Worm (Caenorhabditis elegans): ENCODE data around the gene H32C10.1.

H32C10.1 gene

DNA sequence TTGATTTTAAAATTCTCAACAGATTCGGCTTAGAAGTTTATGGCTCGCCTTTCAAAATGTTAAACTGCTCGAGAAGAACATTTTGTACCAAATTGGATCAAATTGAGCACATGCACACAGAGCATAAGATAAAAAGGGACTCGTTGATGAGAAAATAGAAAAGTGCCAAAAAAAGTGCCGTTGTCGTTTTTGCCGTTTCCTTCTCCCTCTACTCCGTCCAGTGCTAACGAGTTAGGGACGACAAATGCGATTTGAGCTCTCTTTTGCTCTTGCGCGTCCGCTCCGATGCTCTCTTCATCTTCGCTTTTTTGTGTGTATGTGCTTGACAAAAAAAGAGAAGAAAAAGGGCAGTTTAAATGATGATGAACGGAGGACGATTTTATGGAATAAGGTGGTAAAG lies 19.0 kb upstream of the H32C10.1 start:
- TF ChIP-seq aha-1 (tag) (peak; percentile 66), nhr-28 (tag; optimal IDR thresholded peaks at IDR 0.05) (no peak), arid-1 (GFP tag; conservative IDR thresholded peaks at IDR 0.05) (no peak), duxl-1 (tag; optimal IDR thresholded peaks at IDR 0.05; ENCODE audit: poor library complexity) (no peak), zip-11 (GFP tag; IDR thresholded peaks at IDR 0.05) (no peak), zfp-3 (GFP tag; conservative IDR thresholded peaks at IDR 0.05) (no peak), set-16 (GFP tag; IDR thresholded peaks at IDR 0.05) (no peak), F49E8.2 (tag; optimal IDR thresholded peaks at IDR 0.05; ENCODE audit: borderline replicate concordance) (no peak), zfp-2 (tag; optimal IDR thresholded peaks at IDR 0.05) (no peak), unc-39 (tag; optimal IDR thresholded peaks at IDR 0.05) (no peak), lin-1 (GFP tag; IDR thresholded peaks at IDR 0.05) (no peak), dmd-8 (GFP tag; IDR thresholded peaks at IDR 0.05) (no peak), ZK546.5 (tag; optimal IDR thresholded peaks at IDR 0.05) (no peak), fkh-10 (GFP tag; optimal IDR thresholded peaks at IDR 0.05) (peak; percentile 90), ztf-11 (tag; optimal IDR thresholded peaks at IDR 0.05) (no peak), dpl-1 (GFP tag; optimal IDR thresholded peaks at IDR 0.05) (no peak), aly-2 (tag; optimal IDR thresholded peaks at IDR 0.05) (no peak), cey-2 (tag; optimal IDR thresholded peaks at IDR 0.05; ENCODE audit: borderline replicate concordance, insufficient read depth) (no peak), unc-62 (GFP tag; optimal IDR thresholded peaks at IDR 0.05 in 1 of 2) (no peak), unc-62 (tag; optimal IDR thresholded peaks at IDR 0.05) (no peak), ces-1 (GFP tag; optimal IDR thresholded peaks at IDR 0.05) (peak; percentile 64), nhr-11 (tag; optimal IDR thresholded peaks at IDR 0.05) (no peak), T20F7.1 (GFP tag; optimal IDR thresholded peaks at IDR 0.05) (no peak), mes-2 (tag; optimal IDR thresholded peaks at IDR 0.05; ENCODE audit: poor library complexity, severe bottlenecking) (no peak), mdl-1 (tag; optimal IDR thresholded peaks at IDR 0.05) (no peak)

DNA sequence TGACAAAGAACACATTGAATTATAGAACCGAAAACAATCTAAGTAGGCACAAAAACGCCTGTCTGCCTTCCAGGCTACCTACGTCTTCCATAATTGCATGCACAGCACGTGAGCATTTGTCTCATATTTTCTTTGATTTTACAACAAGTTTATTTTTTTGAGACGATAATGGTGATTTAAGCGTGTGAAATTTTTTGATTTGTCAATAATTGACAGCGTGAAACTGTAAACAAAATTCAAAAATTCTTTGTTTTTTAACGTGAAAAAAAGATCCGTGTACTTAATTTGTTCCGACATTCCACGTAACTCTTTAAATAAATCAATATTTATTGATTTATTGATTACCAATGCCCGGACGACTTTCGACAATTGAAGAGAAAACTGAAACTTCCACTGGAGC lies 17.1 kb upstream of the H32C10.1 start, which contains the start of gene dhhc-13:
dhhc-13 (plus strand) TSS at position 301 of the 400 bp plus-strand sequence.
- TF ChIP-seq ceh-32 (tag; optimal IDR thresholded peaks at IDR 0.05; ENCODE audit: poor library complexity), result no peak
- TF ChIP-seq ceh-28 (tag; optimal IDR thresholded peaks at IDR 0.05), result peak; percentile 71

DNA sequence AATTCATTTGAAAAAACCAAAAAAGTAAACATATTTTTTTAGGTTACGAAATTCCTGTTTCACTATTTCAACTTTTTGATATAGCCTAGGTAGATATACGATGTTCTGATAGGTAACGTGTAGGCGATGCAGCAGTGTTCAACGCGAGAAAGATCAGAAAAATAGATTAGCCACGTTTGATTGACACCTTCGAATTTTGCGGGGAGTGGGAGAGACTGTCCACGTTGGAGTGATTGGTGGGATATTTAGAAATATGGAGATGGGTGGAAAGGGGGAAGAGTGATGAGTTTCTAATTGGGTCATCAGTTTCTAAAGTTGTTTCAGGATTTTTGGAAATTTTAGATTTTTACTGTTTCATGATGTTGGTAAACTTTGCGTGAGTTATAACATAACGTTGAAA lies 11.0 kb upstream of the H32C10.1 start:
- TF ChIP-seq nhr-41 (GFP tag; IDR thresholded peaks at IDR 0.05), result no peak
- peak in 1 of 2 experiments; percentile 90 for TF ChIP-seq unc-62 (GFP tag; optimal IDR thresholded peaks at IDR 0.05 in 1 of 2)
- no peak for TF ChIP-seq unc-62 (tag; optimal IDR thresholded peaks at IDR 0.05)

DNA sequence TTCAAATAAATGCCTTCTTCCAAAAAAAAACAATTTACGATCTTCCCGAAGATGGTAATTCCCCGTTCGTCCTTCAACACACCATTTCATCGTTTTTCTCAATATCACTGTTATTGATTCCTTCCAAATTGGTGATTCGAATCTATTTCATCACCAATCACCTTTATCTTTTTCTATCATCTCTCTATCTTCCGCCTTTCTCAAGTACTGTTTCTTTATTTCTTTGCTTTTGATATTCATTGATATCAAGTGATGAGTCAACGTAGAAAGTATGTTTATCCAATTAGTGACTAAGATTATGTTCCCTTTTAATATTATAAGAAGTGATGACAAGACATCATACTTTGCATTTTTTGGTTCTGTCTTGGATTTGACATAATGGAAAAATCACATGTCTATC lies 9.9 kb upstream of the H32C10.1 start:
- no peak for TF ChIP-seq lin-1 (GFP tag; IDR thresholded peaks at IDR 0.05)
- TF ChIP-seq ceh-44 (GFP tag; IDR thresholded peaks at IDR 0.05), result no peak
- TF ChIP-seq snpc-1.2 (GFP tag; IDR thresholded peaks at IDR 0.05), result no peak
- no peak for TF ChIP-seq lsy-2 (tag; optimal IDR thresholded peaks at IDR 0.05)
- TF ChIP-seq egl-27 (tag; optimal IDR thresholded peaks at IDR 0.05), result no peak
- TF ChIP-seq Y105C5A.15 (GFP tag; IDR thresholded peaks at IDR 0.05), result no peak
- TF ChIP-seq mep-1 (tag; optimal IDR thresholded peaks at IDR 0.05), result no peak
- no peak for TF ChIP-seq daf-19 (GFP tag; conservative IDR thresholded peaks at IDR 0.05)
- no peak for TF ChIP-seq fkh-10 (GFP tag; optimal IDR thresholded peaks at IDR 0.05)
- no peak for TF ChIP-seq zip-2 (tag; optimal IDR thresholded peaks at IDR 0.05)
- no peak for TF ChIP-seq tag-97 (GFP tag; IDR thresholded peaks at IDR 0.05)
- TF ChIP-seq attf-4 (tag; optimal IDR thresholded peaks at IDR 0.05), result no peak
- TF ChIP-seq nhr-102 (tag; optimal IDR thresholded peaks at IDR 0.05), result no peak
- no peak for TF ChIP-seq daf-16 (GFP tag; optimal IDR thresholded peaks at IDR 0.05)
- no peak for TF ChIP-seq daf-16 (tag; optimal IDR thresholded peaks at IDR 0.05)
- TF ChIP-seq R02D3.7 (tag; optimal IDR thresholded peaks at IDR 0.05), result no peak
- TF ChIP-seq spr-1 (tag; optimal IDR thresholded peaks at IDR 0.05), result no peak
- TF ChIP-seq lim-7 (GFP tag; IDR thresholded peaks at IDR 0.05), result no peak
- no peak for TF ChIP-seq nhr-41 (GFP tag; IDR thresholded peaks at IDR 0.05)
- TF ChIP-seq dpl-1 (GFP tag; optimal IDR thresholded peaks at IDR 0.05), result no peak
